Fruit fly (Drosophila melanogaster) whole organism, embryonic: ENCODE data around the gene ebd1.

Experiments
- Ada2b ChIP-seq: fragments of 200-800 bp; sonication (Bioruptor generic); IDR thresholded peaks from 2 replicates; pipeline ENCODE4 v1.3.6; 2022; ENCODE audit warnings: missing biosample characterization, missing genetic modification characterization
- B-H2 ChIP-seq: fragments of 200-800 bp; sonication (Bioruptor generic); optimal IDR thresholded peaks from 2 replicates; lab custom pipeline; 2018; ENCODE audit warnings: missing biosample characterization, mild to moderate bottlenecking, missing genetic modification characterization
- CG10267 ChIP-seq: fragments of 200-800 bp; sonication (Bioruptor generic); optimal IDR thresholded peaks from 2 replicates; lab custom pipeline; 2018; ENCODE audit warnings: missing biosample characterization, mild to moderate bottlenecking, missing genetic modification characterization, moderate library complexity
- CG11085 ChIP-seq: fragments of 200-800 bp; sonication (Bioruptor generic); IDR thresholded peaks from 2 replicates; pipeline ENCODE4 v1.3.6; 2022; ENCODE audit warnings: missing biosample characterization, missing genetic modification characterization
- CG11093 ChIP-seq: fragments of 200-800 bp; sonication (Bioruptor generic); IDR thresholded peaks from 3 replicates; pipeline ENCODE4 v1.3.6; 2022; ENCODE audit warnings: missing biosample characterization, missing genetic modification characterization
- CG12104 ChIP-seq: fragments of 200-800 bp; sonication (Bioruptor generic); optimal IDR thresholded peaks from 3 replicates; lab custom pipeline; 2016; ENCODE audit warnings: missing biosample characterization, missing genetic modification characterization
- CG13296 ChIP-seq: fragments of 200-800 bp; sonication (Bioruptor generic); optimal IDR thresholded peaks from 3 replicates; lab custom pipeline; 2018; ENCODE audit warnings: missing biosample characterization, mild to moderate bottlenecking, missing genetic modification characterization
- CG1529 ChIP-seq: fragments of 200-800 bp; sonication (Bioruptor generic); optimal IDR thresholded peaks from 3 replicates; lab custom pipeline; 2018; ENCODE audit warnings: missing biosample characterization, missing genetic modification characterization
- CG15479 ChIP-seq: fragments of 200-800 bp; sonication (Bioruptor generic); optimal IDR thresholded peaks from 3 replicates; lab custom pipeline; 2019; ENCODE audit warnings: missing biosample characterization, mild to moderate bottlenecking, missing genetic modification characterization, moderate library complexity
- CG16813 ChIP-seq: fragments of 200-800 bp; sonication (Bioruptor generic); IDR thresholded peaks from 3 replicates; pipeline ENCODE4 v1.3.6; 2022; ENCODE audit warnings: missing biosample characterization, missing genetic modification characterization; ENCODE audit not compliant: partially characterized antibody
- CG16863 ChIP-seq: fragments of 200-800 bp; sonication (Bioruptor generic); optimal IDR thresholded peaks from 3 replicates; lab custom pipeline; 2016; ENCODE audit warnings: missing biosample characterization, missing genetic modification characterization
- CG17186 ChIP-seq: fragments of 200-800 bp; sonication (Bioruptor generic); optimal IDR thresholded peaks from 3 replicates; lab custom pipeline; 2017; ENCODE audit warnings: missing biosample characterization, missing genetic modification reagents, missing genetic modification characterization
- CG17568 ChIP-seq: fragments of 200-800 bp; sonication (Bioruptor generic); optimal IDR thresholded peaks from 2 replicates; lab custom pipeline; 2018; ENCODE audit warnings: missing biosample characterization, mild to moderate bottlenecking, missing genetic modification characterization, moderate library complexity
- CG17612 ChIP-seq: fragments of 200-800 bp; sonication (Bioruptor generic); IDR thresholded peaks from 2 replicates; pipeline ENCODE4 v1.3.6; 2022; ENCODE audit warnings: missing biosample characterization, missing genetic modification characterization
- CG3281 ChIP-seq: fragments of 200-800 bp; sonication (Bioruptor generic); optimal IDR thresholded peaks from 3 replicates; lab custom pipeline; 2017; ENCODE audit warnings: missing biosample characterization, mild to moderate bottlenecking, missing genetic modification characterization
- CG3726 ChIP-seq: fragments of 200-800 bp; sonication (Bioruptor generic); IDR thresholded peaks from 3 replicates; pipeline ENCODE4, ENCODE4 v1.3.6; 2022; ENCODE audit warnings: missing biosample characterization, missing genetic modification characterization
- CG3847 ChIP-seq: fragments of 200-800 bp; sonication (Bioruptor generic); IDR thresholded peaks from 2 replicates; pipeline ENCODE4 v1.3.6; 2022; ENCODE audit warnings: missing biosample characterization, missing genetic modification characterization
- CG4360 ChIP-seq: fragments of 200-800 bp; sonication (Bioruptor generic); IDR thresholded peaks from 2 replicates; pipeline ENCODE4 v1.3.6; 2022; ENCODE audit warnings: missing biosample characterization, missing genetic modification characterization
- CG4424 ChIP-seq: fragments of 200-800 bp; sonication (Bioruptor generic); optimal IDR thresholded peaks from 3 replicates; lab custom pipeline; 2016; ENCODE audit warnings: missing biosample characterization, missing genetic modification characterization
- CG6689 ChIP-seq: fragments of 200-800 bp; sonication (Bioruptor generic); IDR thresholded peaks from 2 replicates; pipeline ENCODE4 v1.3.6; 2022; ENCODE audit warnings: missing biosample characterization, missing genetic modification characterization
- CG8281 ChIP-seq: fragments of 200-800 bp; sonication (Bioruptor generic); optimal IDR thresholded peaks from 2 replicates; lab custom pipeline; 2018; ENCODE audit warnings: missing biosample characterization, mild to moderate bottlenecking, missing genetic modification characterization, moderate library complexity
- CG9215 ChIP-seq: fragments of 200-800 bp; sonication (Bioruptor generic); IDR thresholded peaks from 2 replicates; pipeline ENCODE4 v1.3.6; 2022; ENCODE audit warnings: missing biosample characterization, missing genetic modification characterization
- CG9797 ChIP-seq: fragments of 200-800 bp; sonication (Bioruptor generic); optimal IDR thresholded peaks from 3 replicates; lab custom pipeline; 2018; ENCODE audit warnings: missing biosample characterization, mild to moderate bottlenecking, missing genetic modification characterization
- CoRest ChIP-seq: fragments of 200-800 bp; sonication (Bioruptor generic); optimal IDR thresholded peaks from 3 replicates; lab custom pipeline; 2018; ENCODE audit warnings: missing biosample characterization, mild to moderate bottlenecking, missing genetic modification characterization, moderate library complexity
- D19B ChIP-seq: fragments of 200-800 bp; sonication (Bioruptor generic); optimal IDR thresholded peaks from 2 replicates; lab custom pipeline; 2017; ENCODE audit warnings: missing biosample characterization, mild to moderate bottlenecking, missing genetic modification characterization
- Fer1 ChIP-seq: fragments of 200-800 bp; sonication (Bioruptor generic); optimal IDR thresholded peaks from 2 replicates; lab custom pipeline; 2017; ENCODE audit warnings: missing biosample characterization, mild to moderate bottlenecking, missing genetic modification characterization
- Gug ChIP-seq: fragments of 200-800 bp; sonication (Bioruptor generic); IDR thresholded peaks from 4 replicates; pipeline ENCODE4 v1.3.6; 2022; ENCODE audit warnings: missing biosample characterization, missing genetic modification characterization
- HHEX ChIP-seq: fragments of 200-800 bp; sonication (Bioruptor generic); optimal IDR thresholded peaks from 3 replicates; lab custom pipeline; 2017; ENCODE audit warnings: missing biosample characterization, mild to moderate bottlenecking, missing genetic modification characterization, missing genetic modification reagents
- HmgD ChIP-seq: fragments of 200-800 bp; sonication (Bioruptor generic); optimal IDR thresholded peaks from 3 replicates; lab custom pipeline; 2016; ENCODE audit warnings: missing biosample characterization, missing genetic modification characterization
- Hr3 ChIP-seq: fragments of 200-800 bp; sonication (Bioruptor generic); optimal IDR thresholded peaks from 3 replicates; lab custom pipeline; 2016; ENCODE audit warnings: missing biosample characterization, missing genetic modification characterization
- Max ChIP-seq: fragments of 200-800 bp; sonication (Bioruptor generic); optimal IDR thresholded peaks from 2 replicates; lab custom pipeline; 2016; ENCODE audit warnings: missing biosample characterization, mild to moderate bottlenecking, missing genetic modification characterization
- Mes4 ChIP-seq: fragments of 200-800 bp; sonication (Bioruptor generic); optimal IDR thresholded peaks from 2 replicates; lab custom pipeline; 2016; ENCODE audit warnings: missing biosample characterization, missing genetic modification characterization
- Oli ChIP-seq: fragments of 200-800 bp; sonication (Bioruptor generic); optimal IDR thresholded peaks from 2 replicates; lab custom pipeline; 2018; ENCODE audit warnings: missing biosample characterization, mild to moderate bottlenecking, missing genetic modification characterization, moderate library complexity
- Pdp1 ChIP-seq, 2 experiments: fragments of 200-800 bp; sonication (Bioruptor generic); optimal IDR thresholded peaks; 3 replicates each; lab custom pipeline; 2016; ENCODE audit warnings: missing biosample characterization in 2 of 2, missing genetic modification characterization in 2 of 2, mild to moderate bottlenecking in 1 of 2, moderate library complexity in 1 of 2
- Sox100B ChIP-seq: fragments of 200-800 bp; sonication (Bioruptor generic); optimal IDR thresholded peaks from 3 replicates; lab custom pipeline; 2018; ENCODE audit warnings: missing biosample characterization, mild to moderate bottlenecking, missing genetic modification characterization
- TFAM ChIP-seq: fragments of 200-800 bp; sonication (Bioruptor generic); optimal IDR thresholded peaks from 2 replicates; lab custom pipeline; 2017; ENCODE audit warnings: missing biosample characterization, missing genetic modification characterization, inconsistent platforms
- aop ChIP-seq: fragments of 200-800 bp; sonication (Bioruptor generic); IDR thresholded peaks from 2 replicates; pipeline ENCODE4 v1.3.6; 2022; ENCODE audit warnings: missing biosample characterization, missing genetic modification characterization
- az2 ChIP-seq: fragments of 200-800 bp; sonication (Bioruptor generic); optimal IDR thresholded peaks from 3 replicates; lab custom pipeline; 2016; ENCODE audit warnings: missing biosample characterization, missing genetic modification characterization
- bab2 ChIP-seq: fragments of 200-800 bp; sonication (Bioruptor generic); optimal IDR thresholded peaks from 2 replicates; lab custom pipeline; 2016; ENCODE audit warnings: missing biosample characterization, missing genetic modification characterization
- bbx ChIP-seq: fragments of 200-800 bp; sonication (Bioruptor generic); IDR thresholded peaks from 2 replicates; pipeline ENCODE4 v1.3.6; 2022; ENCODE audit warnings: missing biosample characterization, missing genetic modification characterization; ENCODE audit not compliant: partially characterized antibody
- emc ChIP-seq: fragments of 200-800 bp; sonication (Bioruptor generic); optimal IDR thresholded peaks from 2 replicates; lab custom pipeline; 2016; ENCODE audit warnings: missing biosample characterization, missing genetic modification characterization
- esg ChIP-seq: fragments of 200-800 bp; sonication (Bioruptor generic); conservative IDR thresholded peaks from 2 replicates; pipeline ENCODE4 v1.3.6; 2022; ENCODE audit warnings: missing biosample characterization, missing genetic modification characterization
- fd3F ChIP-seq: fragments of 200-800 bp; sonication (Bioruptor generic); optimal IDR thresholded peaks from 2 replicates; lab custom pipeline; 2018; ENCODE audit warnings: missing biosample characterization, mild to moderate bottlenecking, missing genetic modification characterization, moderate library complexity
- ftz-f1 ChIP-seq: fragments of 200-800 bp; sonication (Bioruptor generic); optimal IDR thresholded peaks from 2 replicates; lab custom pipeline; 2016; ENCODE audit warnings: missing biosample characterization, missing genetic modification characterization
- grau ChIP-seq: fragments of 200-800 bp; optimal IDR thresholded peaks from 3 replicates; lab custom pipeline; 2019; ENCODE audit warnings: missing biosample characterization, mild to moderate bottlenecking, missing genetic modification characterization, moderate library complexity
- grn ChIP-seq: fragments of 200-800 bp; sonication (Bioruptor generic); optimal IDR thresholded peaks from 3 replicates; lab custom pipeline; 2017; ENCODE audit warnings: missing biosample characterization, missing genetic modification characterization
- gsb ChIP-seq: fragments of 200-800 bp; sonication (Bioruptor generic); IDR thresholded peaks from 2 replicates; pipeline ENCODE4 v1.3.6; 2022; ENCODE audit warnings: missing biosample characterization, missing genetic modification characterization
- knrl ChIP-seq: fragments of 200-800 bp; sonication (Bioruptor generic); IDR thresholded peaks from 3 replicates; pipeline ENCODE4 v1.3.6; 2022; ENCODE audit warnings: missing biosample characterization, missing genetic modification characterization; ENCODE audit not compliant: partially characterized antibody
- nerfin-2 ChIP-seq: fragments of 200-800 bp; sonication (Bioruptor generic); IDR thresholded peaks from 2 replicates; pipeline ENCODE4 v1.3.6; 2022; ENCODE audit warnings: missing biosample characterization, missing genetic modification characterization; ENCODE audit not compliant: partially characterized antibody

Gene ebd1

dm6 chr3L:635016-635363, 50.4 kb downstream of the ebd1 start (continued):
- TF ChIP-seq CG3847 (GFP tag; lab: Robert Waterston, UW) (no peak; the same call in 1 of the 2 replicates), CG11093 (GFP tag; lab: Robert Waterston, UW) (no peak), CG16813 (no peak), bbx (GFP tag; lab: Robert Waterston, UW) (no peak), ftz-f1 (no peak), CG17186 (GFP tag; lab: Kevin White, UChicago) (no peak), CG3726 (GFP tag; lab: Robert Waterston, UW) (no peak), Ada2b (no peak), nerfin-2 (GFP tag; lab: Robert Waterston, UW) (no peak), CG1529 (GFP tag; lab: Kevin White, UChicago) (no peak), Mes4 (no peak), CG16863 (GFP tag; lab: Kevin White, UChicago) (no peak), B-H2 (no peak)
- TF ChIP-seq, all 482 proteins: peak for 15

dm6 chr3L:634319-635015, 50.9 kb downstream of the ebd1 start:
- TF ChIP-seq HmgD: peak; percentile 63
- TF ChIP-seq gsb (GFP tag; lab: Robert Waterston, UW): peak; percentile 64; the same call in 1 of the 2 replicates
- TF ChIP-seq CG3726 (GFP tag; lab: Robert Waterston, UW): peak; percentile 85; the same call in 2 of the 3 replicates
- TF ChIP-seq CG9215 (GFP tag; lab: Robert Waterston, UW): peak; percentile 68
- TF ChIP-seq Gug (GFP tag; lab: Robert Waterston, UW): peak; percentile 85
- peak; percentile 93 for TF ChIP-seq Mes4
- peak; percentile 94 for TF ChIP-seq Oli (tag; lab: Kevin White, UChicago)
- TF ChIP-seq CG11085 (GFP tag; lab: Robert Waterston, UW): peak; percentile 70
- peak; percentile 88 for TF ChIP-seq esg (GFP tag; lab: Robert Waterston, UW)
- TF ChIP-seq CG9797 (GFP tag; lab: Kevin White, UChicago): peak; percentile 40
- TF ChIP-seq bab2: peak; percentile 92
- TF ChIP-seq grn (GFP tag; lab: Kevin White, UChicago): peak; percentile 56
- peak; percentile 25 for TF ChIP-seq D19B
- peak; percentile 75 for TF ChIP-seq CG3281 (GFP tag; lab: Kevin White, UChicago)
- peak; percentile 93 for TF ChIP-seq az2 (GFP tag; lab: Kevin White, UChicago)
- peak; percentile 86 for TF ChIP-seq CG12104
- TF ChIP-seq Sox100B: peak; percentile 91
- no peak; the same call in 2 of the 3 replicates for TF ChIP-seq knrl (GFP tag; lab: Robert Waterston, UW)
- TF ChIP-seq emc (GFP tag; lab: Kevin White, UChicago): peak; percentile 60
- TF ChIP-seq aop: peak; percentile 89
- peak; percentile 89 for TF ChIP-seq CG10267 (tag; lab: Kevin White, UChicago)
- TF ChIP-seq Max (GFP tag; lab: Kevin White, UChicago): peak; percentile 76
- peak; percentile 42 for TF ChIP-seq CG13296
- peak; percentile 90 for TF ChIP-seq CG6689
- TF ChIP-seq TFAM (GFP tag; lab: Kevin White, UChicago): peak; percentile 84
- TF ChIP-seq Hr3 (GFP tag; lab: Kevin White, UChicago): peak; percentile 90
- peak; percentile 85 for TF ChIP-seq grau
- TF ChIP-seq fd3F: peak; percentile 66
- TF ChIP-seq CG4424 (GFP tag; lab: Kevin White, UChicago): peak; percentile 93
- TF ChIP-seq CG4360: peak; percentile 71
- peak; percentile 75 for TF ChIP-seq Fer1
- peak; percentile 47 for TF ChIP-seq CG15479
- TF ChIP-seq CG17612 (GFP tag; lab: Robert Waterston, UW): peak; percentile 59
- peak; percentile 86 for TF ChIP-seq CG17568 (GFP tag; lab: Kevin White, UChicago)
- peak; percentile 74 for TF ChIP-seq CG8281 (tag; lab: Kevin White, UChicago)
- TF ChIP-seq CoRest: peak; percentile 93
- TF ChIP-seq Pdp1 (GFP tag; optimal IDR thresholded peaks at IDR 0.05; lab: Kevin White, UChicago): peak; percentile 82 to 91
- TF ChIP-seq HHEX (GFP tag; lab: Kevin White, UChicago): peak; percentile 74
